Worm (Caenorhabditis elegans) whole organism, young adult: Measurements from ENCODE around the gene ref-1.
A peak's percentile ranks its signal among the peaks of the same experiment; 100 is the strongest.

Source experiments
- B0019.2 ChIP-seq: fragments of 200-800 bp; sonication (Bioruptor generic); conservative IDR thresholded peaks from 2 replicates; pipeline ENCODE4 v1.3.6; 2022; ENCODE audit warnings: missing genetic modification reagents, missing genetic modification characterization, missing compliant biosample characterization
- C06A6.2 ChIP-seq: fragments of 200-800 bp; sonication (Bioruptor generic); conservative IDR thresholded peaks from 2 replicates; pipeline ENCODE4 v1.3.6; 2022; ENCODE audit warnings: missing genetic modification characterization, missing compliant biosample characterization
- C17E4.6 ChIP-seq: fragments of 200-800 bp; sonication (Bioruptor generic); IDR thresholded peaks from 2 replicates; pipeline ENCODE4 v1.3.6; 2022; ENCODE audit warnings: missing genetic modification reagents, missing genetic modification characterization, missing compliant biosample characterization
- F22D6.2 ChIP-seq: sonication (generic microtip); optimal IDR thresholded peaks from 2 replicates; lab custom pipeline; 2016; ENCODE audit warnings: mild to moderate bottlenecking, missing genetic modification characterization, missing compliant biosample characterization
- F23B12.7 ChIP-seq: sonication (generic microtip); optimal IDR thresholded peaks from 2 replicates; lab custom pipeline; 2017; ENCODE audit warnings: missing genetic modification characterization, mild to moderate bottlenecking, missing compliant biosample characterization, antibody characterized with exemption, moderate library complexity; ENCODE audit not compliant: insufficient read depth
- F37B4.10 ChIP-seq: fragments of 200-800 bp; sonication (Bioruptor generic); IDR thresholded peaks from 2 replicates; pipeline ENCODE4 v1.3.6; 2022; ENCODE audit warnings: missing genetic modification characterization, missing compliant biosample characterization
- F52B5.7 ChIP-seq: sonication (generic microtip); optimal IDR thresholded peaks from 2 replicates; lab custom pipeline; 2016; ENCODE audit warnings: mild to moderate bottlenecking, missing genetic modification characterization, missing compliant biosample characterization
- Y79H2A.3 ChIP-seq: fragments of 200-800 bp; sonication (Bioruptor generic); conservative IDR thresholded peaks from 2 replicates; pipeline ENCODE4 v1.3.6; 2022; ENCODE audit warnings: missing genetic modification reagents, missing genetic modification characterization, missing compliant biosample characterization
- akir-1 ChIP-seq: fragments of 200-800 bp; sonication (Bioruptor generic); optimal IDR thresholded peaks from 2 replicates; lab custom pipeline; 2018; ENCODE audit warnings: mild to moderate bottlenecking, missing genetic modification characterization, moderate library complexity, missing compliant biosample characterization
- ama-1 ChIP-seq, 3 experiments: fragments of 150-350 bp in 1 of 3; sonication (generic microtip) in 2 of 3; optimal IDR thresholded peaks; 2 replicates each; lab custom pipeline; 2014 to 2018; ENCODE audit warnings: missing biosample characterization in 2 of 3, missing genetic modification characterization in 2 of 3, missing genetic modification reagents in 2 of 3
- aptf-2 ChIP-seq: fragments of 200-800 bp; sonication (Bioruptor generic); conservative IDR thresholded peaks from 2 replicates; pipeline ENCODE4 v1.3.6; 2022; ENCODE audit warnings: missing genetic modification reagents, missing genetic modification characterization, missing compliant biosample characterization
- ceh-100 ChIP-seq: fragments of 200-800 bp; sonication (Bioruptor generic); IDR thresholded peaks from 2 replicates; pipeline ENCODE4 v1.3.6; 2022; ENCODE audit warnings: missing genetic modification reagents, missing genetic modification characterization, missing compliant biosample characterization
- chd-7 ChIP-seq: sonication (generic microtip); optimal IDR thresholded peaks from 2 replicates; lab custom pipeline; 2016; ENCODE audit warnings: mild to moderate bottlenecking, missing genetic modification characterization, moderate library complexity, missing compliant biosample characterization
- dox-1 ChIP-seq: fragments of 200-800 bp; sonication (Bioruptor generic); IDR thresholded peaks from 2 replicates; pipeline ENCODE4 v1.3.6; 2022; ENCODE audit warnings: missing genetic modification reagents, missing genetic modification characterization, missing compliant biosample characterization
- efl-1 ChIP-seq: fragments of 150-350 bp; optimal IDR thresholded peaks from 2 replicates; lab custom pipeline; 2014; ENCODE audit warnings: missing biosample characterization, missing genetic modification reagents, missing genetic modification characterization
- egl-44 ChIP-seq: fragments of 200-800 bp; sonication (Bioruptor generic); IDR thresholded peaks from 2 replicates; pipeline ENCODE4 v1.3.6; 2022; ENCODE audit warnings: missing genetic modification reagents, missing genetic modification characterization, missing compliant biosample characterization
- ets-4 ChIP-seq: fragments of 200-800 bp; sonication (Bioruptor generic); optimal IDR thresholded peaks from 2 replicates; lab custom pipeline; 2018; ENCODE audit warnings: mild to moderate bottlenecking, missing genetic modification characterization, missing compliant biosample characterization
- fkh-3 ChIP-seq: sonication (generic microtip); optimal IDR thresholded peaks from 2 replicates; lab custom pipeline; 2016; ENCODE audit warnings: mild to moderate bottlenecking, missing genetic modification characterization, missing compliant biosample characterization
- him-1 ChIP-seq: sonication (generic microtip); optimal IDR thresholded peaks from 2 replicates; lab custom pipeline; 2016; ENCODE audit warnings: missing genotype, missing genetic modification reagents, missing genetic modification characterization, missing compliant biosample characterization
- hlh-12 ChIP-seq: sonication (generic microtip); optimal IDR thresholded peaks from 2 replicates; lab custom pipeline; 2016; ENCODE audit warnings: missing genetic modification characterization, missing compliant biosample characterization
- hrde-1 ChIP-seq: sonication (generic microtip); optimal IDR thresholded peaks from 2 replicates; lab custom pipeline; 2016; ENCODE audit warnings: missing genetic modification characterization, mild to moderate bottlenecking, missing compliant biosample characterization, moderate library complexity, missing genotype, missing genetic modification reagents, borderline replicate concordance
- hsf-1 ChIP-seq: fragments of 200-800 bp; sonication (Bioruptor generic); IDR thresholded peaks from 2 replicates; pipeline ENCODE4 v1.3.6; 2022; ENCODE audit warnings: missing genetic modification reagents, missing genetic modification characterization, missing compliant biosample characterization
- let-526 ChIP-seq: fragments of 200-800 bp; sonication (Bioruptor generic); IDR thresholded peaks from 2 replicates; pipeline ENCODE4 v1.3.6; 2022; ENCODE audit warnings: missing genetic modification reagents, missing genetic modification characterization, missing compliant biosample characterization
- lin-54 ChIP-seq: fragments of 200-800 bp; sonication (Bioruptor generic); optimal IDR thresholded peaks from 2 replicates; lab custom pipeline; 2018; ENCODE audit warnings: mild to moderate bottlenecking, missing genetic modification characterization, missing compliant biosample characterization
- lsy-27 ChIP-seq: sonication (generic microtip); optimal IDR thresholded peaks from 2 replicates; lab custom pipeline; 2017; ENCODE audit warnings: missing genetic modification characterization, mild to moderate bottlenecking, missing compliant biosample characterization, antibody characterized with exemption, missing genotype, borderline replicate concordance; ENCODE audit not compliant: insufficient read depth
- nfya-1 ChIP-seq: sonication (generic microtip); optimal IDR thresholded peaks from 2 replicates; lab custom pipeline; 2017; ENCODE audit warnings: antibody characterized with exemption, missing compliant biosample characterization, missing genetic modification characterization, borderline replicate concordance; ENCODE audit not compliant: insufficient read depth
- nfya-2 ChIP-seq: fragments of 200-800 bp; sonication (Bioruptor generic); IDR thresholded peaks from 2 replicates; pipeline ENCODE4 v1.3.6; 2022; ENCODE audit warnings: missing genetic modification reagents, missing genetic modification characterization, missing compliant biosample characterization
- nfyb-1 ChIP-seq: fragments of 200-800 bp; sonication (Bioruptor generic); IDR thresholded peaks from 2 replicates; pipeline ENCODE4 v1.3.6; 2022; ENCODE audit warnings: missing genetic modification reagents, missing genetic modification characterization, missing compliant biosample characterization
- nhr-27 ChIP-seq: fragments of 200-800 bp; sonication (Bioruptor generic); optimal IDR thresholded peaks from 2 replicates; lab custom pipeline; 2018; ENCODE audit warnings: mild to moderate bottlenecking, missing genetic modification characterization, moderate library complexity, missing compliant biosample characterization
- nhr-80 ChIP-seq: sonication (generic microtip); optimal IDR thresholded peaks from 2 replicates; lab custom pipeline; 2016; ENCODE audit warnings: missing genetic modification characterization, missing compliant biosample characterization
- pbrm-1 ChIP-seq: fragments of 200-800 bp; sonication (Bioruptor generic); IDR thresholded peaks from 2 replicates; pipeline ENCODE4 v1.3.6; 2022; ENCODE audit warnings: missing genetic modification reagents, missing genetic modification characterization, missing compliant biosample characterization
- rcor-1 ChIP-seq: fragments of 200-800 bp; sonication (Bioruptor generic); IDR thresholded peaks from 2 replicates; pipeline ENCODE4 v1.3.6; 2022; ENCODE audit warnings: missing genetic modification reagents, missing genetic modification characterization, missing compliant biosample characterization
- rpc-1 ChIP-seq, 2 experiments: fragments of 150-350 bp in 1 of 2; sonication (generic microtip) in 1 of 2; optimal IDR thresholded peaks; 2 replicates each; lab custom pipeline; 2014 to 2018; ENCODE audit warnings: missing biosample characterization in 1 of 2, missing genetic modification characterization in 1 of 2, missing genetic modification reagents in 1 of 2, missing genotype in 1 of 2
- sea-2 ChIP-seq: fragments of 200-800 bp; sonication (Bioruptor generic); IDR thresholded peaks from 2 replicates; pipeline ENCODE4 v1.3.6; 2022; ENCODE audit warnings: missing genetic modification characterization, missing compliant biosample characterization
- snpc-1.1 ChIP-seq: sonication (generic microtip); optimal IDR thresholded peaks from 2 replicates; lab custom pipeline; 2017; ENCODE audit warnings: missing genetic modification characterization, mild to moderate bottlenecking, missing compliant biosample characterization, antibody characterized with exemption, moderate library complexity, missing genotype, missing genetic modification reagents; ENCODE audit not compliant: insufficient read depth
- snpc-1.3 ChIP-seq: sonication (generic microtip); optimal IDR thresholded peaks from 2 replicates; lab custom pipeline; 2017; ENCODE audit warnings: missing genetic modification characterization, mild to moderate bottlenecking, missing compliant biosample characterization, antibody characterized with exemption, moderate library complexity, missing genotype, missing genetic modification reagents; ENCODE audit not compliant: insufficient read depth
- snpc-3.4 ChIP-seq: sonication (generic microtip); optimal IDR thresholded peaks from 2 replicates; lab custom pipeline; 2017; ENCODE audit warnings: missing genetic modification characterization, mild to moderate bottlenecking, missing compliant biosample characterization, antibody characterized with exemption, moderate library complexity, missing genotype, missing genetic modification reagents
- sptf-2 ChIP-seq: fragments of 200-800 bp; sonication (Bioruptor generic); optimal IDR thresholded peaks from 2 replicates; lab custom pipeline; 2018; ENCODE audit warnings: mild to moderate bottlenecking, missing genetic modification characterization, missing compliant biosample characterization
- tlf-1 ChIP-seq: fragments of 200-800 bp; sonication (Bioruptor generic); optimal IDR thresholded peaks from 2 replicates; lab custom pipeline; 2018; ENCODE audit warnings: mild to moderate bottlenecking, missing genetic modification characterization, missing compliant biosample characterization
- zim-3 ChIP-seq: sonication (generic microtip); optimal IDR thresholded peaks from 2 replicates; lab custom pipeline; 2017; ENCODE audit warnings: mild to moderate bottlenecking, missing genetic modification characterization, moderate library complexity, missing compliant biosample characterization
- ztf-26 ChIP-seq: sonication (generic microtip); optimal IDR thresholded peaks from 2 replicates; lab custom pipeline; 2017; ENCODE audit warnings: missing genetic modification characterization, missing compliant biosample characterization
- ztf-3 ChIP-seq: fragments of 200-800 bp; sonication (Bioruptor generic); optimal IDR thresholded peaks from 2 replicates; lab custom pipeline; 2018; ENCODE audit warnings: mild to moderate bottlenecking, missing genetic modification characterization, missing compliant biosample characterization

The ref-1 gene

DNA sequence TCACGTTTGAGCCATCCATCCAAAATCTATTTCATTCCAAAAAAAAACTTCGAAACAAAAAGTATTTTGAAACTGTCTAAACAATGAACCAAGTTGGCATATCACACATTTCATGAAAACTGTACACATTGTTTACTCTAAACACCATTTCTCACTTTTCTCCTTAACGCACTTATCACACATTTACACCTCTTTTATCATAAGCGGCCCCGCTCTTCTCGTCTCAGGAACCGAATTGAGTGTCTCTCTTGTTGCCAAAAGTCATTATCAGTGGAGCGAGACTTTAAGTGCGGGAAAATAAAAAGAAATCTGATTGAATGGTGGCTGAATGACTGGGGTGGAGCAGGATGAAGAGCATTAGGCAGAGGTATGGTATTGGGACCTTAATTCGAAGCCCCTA, 13.6 kb downstream of the ref-1 start:
- TF ChIP-seq nhr-80 (tag; lab: Kevin White, UChicago) (peak; percentile 55), ztf-26 (tag; lab: Kevin White, UChicago) (no peak), snpc-1.1 (no peak), F37B4.10 (GFP tag; lab: Robert Waterston, UW) (no peak), tlf-1 (GFP tag; lab: Kevin White, UChicago) (no peak), B0019.2 (GFP tag; lab: Robert Waterston, UW) (no peak), dox-1 (0 out of 2 replicates have a peak, but pooled peaks have one; percentile 20)

- TF ChIP-seq let-526 (GFP tag; lab: Robert Waterston, UW): no peak
- TF ChIP-seq pbrm-1 (GFP tag; lab: Robert Waterston, UW): no peak
- TF ChIP-seq fkh-3: no peak
- TF ChIP-seq nhr-27 (tag; lab: Kevin White, UChicago): no peak
- TF ChIP-seq rcor-1 (GFP tag; lab: Robert Waterston, UW): no peak
- no peak for TF ChIP-seq sptf-2 (GFP tag; lab: Kevin White, UChicago)
- no peak for TF ChIP-seq F23B12.7 (tag; lab: Kevin White, UChicago)
- no peak for TF ChIP-seq nfya-2
- no peak for TF ChIP-seq lin-54 (GFP tag; lab: Kevin White, UChicago)
These were observed 16.1 kb downstream of the ref-1 start, which contains the start of gene ubxn-5 for ce11 chrII:10234398-10234797. Gene ubxn-5 (minus strand): TSS chrII:10234498.

DNA sequence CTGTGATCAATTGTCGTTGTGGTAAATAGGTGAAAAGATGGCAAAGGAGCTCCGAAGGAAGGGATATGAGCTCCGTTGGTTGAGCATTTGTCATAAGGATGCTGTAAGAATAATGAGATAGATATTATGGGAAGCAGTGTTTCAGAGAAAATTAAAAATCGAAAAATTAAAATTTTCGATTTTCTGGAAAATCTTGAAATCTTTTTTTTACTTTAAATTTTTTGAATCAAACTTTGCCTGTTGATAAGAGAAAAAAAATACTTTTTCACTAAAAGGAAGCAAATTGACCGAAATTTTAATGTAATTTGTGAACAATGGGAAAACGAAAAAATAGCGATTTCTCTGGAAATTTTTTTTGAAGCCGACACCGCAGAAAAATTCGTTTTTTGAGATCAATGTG, 21.3 kb downstream of the ref-1 start, which contains the start of gene mec-15:
Gene mec-15, minus strand, starts transcription at position 101 of the 400 bp plus-strand sequence.
- TF ChIP-seq nfya-1 (tag; lab: Kevin White, UChicago) (no peak), ztf-3 (GFP tag; lab: Kevin White, UChicago) (no peak), rpc-1 (optimal IDR thresholded peaks at IDR 0.05; lab: Kevin White, UChicago) (no peak), rpc-1 (tag; optimal IDR thresholded peaks at IDR 0.05; lab: Kevin White, UChicago) (no peak), sea-2 (GFP tag; lab: Robert Waterston, UW) (no peak), egl-44 (GFP tag; lab: Robert Waterston, UW) (no peak), zim-3 (no peak), let-526 (GFP tag; lab: Robert Waterston, UW) (no peak), ceh-100 (no peak), chd-7 (tag; lab: Kevin White, UChicago) (no peak), F52B5.7 (tag; lab: Kevin White, UChicago) (no peak), F22D6.2 (tag; lab: Kevin White, UChicago) (no peak), snpc-1.3 (tag; lab: Kevin White, UChicago) (no peak), him-1 (tag; lab: Kevin White, UChicago) (no peak), aptf-2 (GFP tag; lab: Robert Waterston, UW) (no peak)

DNA sequence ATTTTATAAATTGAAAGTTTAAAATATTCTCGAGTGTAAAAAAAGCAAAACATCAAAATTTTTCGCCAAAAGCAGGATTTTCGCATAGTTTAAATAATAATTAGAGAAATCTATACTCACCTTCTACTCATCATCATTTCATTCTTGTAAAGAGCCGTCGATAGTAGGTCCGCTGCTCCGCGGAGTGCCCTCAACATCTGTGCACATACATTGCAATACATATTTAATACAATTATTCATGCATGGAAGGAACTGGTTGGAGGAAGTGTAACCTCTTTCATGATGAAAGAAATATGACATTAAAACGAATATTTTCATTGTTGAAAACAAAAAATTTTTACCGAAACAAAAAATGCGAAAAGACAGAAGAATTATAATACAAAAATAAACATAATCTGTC, 24.0 kb downstream of the ref-1 start, which contains the start of gene mrps-14:
Gene mrps-14, minus strand, starts transcription at position 197 of the 400 bp plus-strand sequence.
- TF ChIP-seq C06A6.2 (no peak), nfya-1 (tag; lab: Kevin White, UChicago) (no peak), efl-1 (GFP tag; lab: Kevin White, UChicago) (no peak), hlh-12 (tag; lab: Kevin White, UChicago) (no peak), hsf-1 (GFP tag; lab: Robert Waterston, UW) (peak; percentile 70; the same call in 1 of the 2 replicates), snpc-3.4 (tag; lab: Kevin White, UChicago) (peak; percentile 44), ets-4 (GFP tag; lab: Kevin White, UChicago) (no peak), akir-1 (GFP tag; lab: Kevin White, UChicago) (no peak), nfyb-1 (0 out of 2 replicates have a peak, but pooled peaks have one; percentile 21), lsy-27 (tag; lab: Kevin White, UChicago) (no peak), F52B5.7 (tag; lab: Kevin White, UChicago) (no peak), F37B4.10 (GFP tag; lab: Robert Waterston, UW) (no peak), C17E4.6 (GFP tag; lab: Robert Waterston, UW) (no peak), ama-1 (optimal IDR thresholded peaks at IDR 0.05; lab: Kevin White, UChicago) (no peak), ama-1 (GFP tag; optimal IDR thresholded peaks at IDR 0.05; lab: Kevin White, UChicago) (peak in 1 of 2 experiments; percentile 83), aptf-2 (GFP tag; lab: Robert Waterston, UW) (no peak), Y79H2A.3 (GFP tag; lab: Robert Waterston, UW) (no peak), hrde-1 (peak; percentile 76), dox-1 (0 out of 2 replicates have a peak, but pooled peaks have one; percentile 12)
